Worm (Caenorhabditis elegans): ENCODE data around the gene D2096.6.

Gene D2096.6

ce11 chrIV:8384737-8385136 is 15.7 kb upstream of the D2096.6 start:
- TF ChIP-seq drap-1 (GFP tag; optimal IDR thresholded peaks at IDR 0.05) (no peak), nhr-237 (tag; optimal IDR thresholded peaks at IDR 0.05) (no peak), cnd-1 (tag; optimal IDR thresholded peaks at IDR 0.05) (no peak), ztf-11 (tag; optimal IDR thresholded peaks at IDR 0.05) (no peak), lin-32 (GFP tag; optimal IDR thresholded peaks at IDR 0.05) (no peak), nhr-76 (tag; optimal IDR thresholded peaks at IDR 0.05) (no peak), sem-2 (GFP tag; optimal IDR thresholded peaks at IDR 0.05) (no peak), unc-120 (tag; optimal IDR thresholded peaks at IDR 0.05; ENCODE audit: poor library complexity, severe bottlenecking) (no peak), ceh-39 (tag; optimal IDR thresholded peaks at IDR 0.05) (no peak), nhr-2 (tag; optimal IDR thresholded peaks at IDR 0.05) (no peak), nhr-12 (tag; optimal IDR thresholded peaks at IDR 0.05) (no peak)

- no peak for TF ChIP-seq ceh-83 (GFP tag; optimal IDR thresholded peaks at IDR 0.05)
- TF ChIP-seq drap-1 (GFP tag; optimal IDR thresholded peaks at IDR 0.05) = no peak
- no peak for TF ChIP-seq ceh-43 (GFP tag; optimal IDR thresholded peaks at IDR 0.05)
- TF ChIP-seq elt-1 (tag; optimal IDR thresholded peaks at IDR 0.05; ENCODE audit: borderline replicate concordance, insufficient read depth) = no peak
- TF ChIP-seq ztf-11 (tag; optimal IDR thresholded peaks at IDR 0.05) = no peak
- no peak for TF ChIP-seq elt-3 (tag; optimal IDR thresholded peaks at IDR 0.05)
- TF ChIP-seq pha-4 (tag; optimal IDR thresholded peaks at IDR 0.05) = no peak
- no peak for TF ChIP-seq nhr-76 (tag; optimal IDR thresholded peaks at IDR 0.05)
- TF ChIP-seq sem-2 (GFP tag; optimal IDR thresholded peaks at IDR 0.05) = no peak
Observed at ce11 chrIV:8382695-8383094, 13.7 kb upstream of the D2096.6 start, which contains the start of gene D2096.9. TSS of gene D2096.9 (minus strand) at chrIV:8382795.

- TF ChIP-seq nhr-237 (tag; optimal IDR thresholded peaks at IDR 0.05) (no peak), nhr-12 (tag; optimal IDR thresholded peaks at IDR 0.05) (no peak), mep-1 (tag; optimal IDR thresholded peaks at IDR 0.05) (no peak), ceh-43 (GFP tag; optimal IDR thresholded peaks at IDR 0.05) (no peak), drap-1 (GFP tag; optimal IDR thresholded peaks at IDR 0.05) (no peak), nhr-28 (tag; optimal IDR thresholded peaks at IDR 0.05) (no peak), tbx-8 (GFP tag; optimal IDR thresholded peaks at IDR 0.05) (no peak), cnd-1 (tag; optimal IDR thresholded peaks at IDR 0.05) (no peak), elt-3 (tag; optimal IDR thresholded peaks at IDR 0.05) (no peak), sptf-1 (tag; optimal IDR thresholded peaks at IDR 0.05) (no peak), zip-8 (tag; optimal IDR thresholded peaks at IDR 0.05) (no peak), unc-120 (tag; optimal IDR thresholded peaks at IDR 0.05; ENCODE audit: poor library complexity, severe bottlenecking) (no peak)
Observed at ce11 chrIV:8380266-8380850, 11.3 kb upstream of the D2096.6 start.

ce11 chrIV:8379683-8380082 is 10.6 kb upstream of the D2096.6 start, which contains the start of gene praf-3:
TSS of gene praf-3 (plus strand) at chrIV:8379983.
- no peak for TF ChIP-seq mep-1 (tag; optimal IDR thresholded peaks at IDR 0.05)
- TF ChIP-seq ham-2 (GFP tag; optimal IDR thresholded peaks at IDR 0.05) = no peak
- no peak for TF ChIP-seq unc-39 (tag; optimal IDR thresholded peaks at IDR 0.05)
- TF ChIP-seq blmp-1 (tag; optimal IDR thresholded peaks at IDR 0.05) = no peak
- TF ChIP-seq elt-1 (tag; optimal IDR thresholded peaks at IDR 0.05; ENCODE audit: borderline replicate concordance, insufficient read depth) = no peak
- no peak for TF ChIP-seq nhr-12 (tag; optimal IDR thresholded peaks at IDR 0.05)
- no peak for TF ChIP-seq elt-3 (tag; optimal IDR thresholded peaks at IDR 0.05)
- TF ChIP-seq zip-8 (tag; optimal IDR thresholded peaks at IDR 0.05) = no peak

- TF ChIP-seq nhr-28 (tag; optimal IDR thresholded peaks at IDR 0.05) (no peak), ceh-39 (tag; optimal IDR thresholded peaks at IDR 0.05) (peak; percentile 56), mep-1 (tag; optimal IDR thresholded peaks at IDR 0.05) (peak; percentile 69), lin-13 (tag; optimal IDR thresholded peaks at IDR 0.05) (peak; percentile 61), ces-1 (GFP tag; optimal IDR thresholded peaks at IDR 0.05) (peak; percentile 42), zip-8 (tag; optimal IDR thresholded peaks at IDR 0.05) (no peak), pha-4 (tag; optimal IDR thresholded peaks at IDR 0.05) (peak; percentile 60), nhr-237 (tag; optimal IDR thresholded peaks at IDR 0.05) (peak; percentile 31), lsy-2 (tag; optimal IDR thresholded peaks at IDR 0.05) (peak; percentile 74)
Observed at ce11 chrIV:8379278-8379677, 10.2 kb upstream of the D2096.6 start, which contains the start of gene nap-1. TSS of gene nap-1 (minus strand) at chrIV:8379319.

- TF ChIP-seq nhr-237 (tag; optimal IDR thresholded peaks at IDR 0.05) = no peak
- TF ChIP-seq ham-2 (GFP tag; optimal IDR thresholded peaks at IDR 0.05) = no peak
- TF ChIP-seq mep-1 (tag; optimal IDR thresholded peaks at IDR 0.05) = no peak
- TF ChIP-seq unc-120 (tag; optimal IDR thresholded peaks at IDR 0.05; ENCODE audit: poor library complexity, severe bottlenecking) = no peak
Observed at ce11 chrIV:8378280-8378679, 9.2 kb upstream of the D2096.6 start.
